Fruit fly (Drosophila melanogaster): ENCODE results near the gene CG12355.
A peak's percentile ranks its signal among the peaks of the same experiment; 100 is the strongest.

Gene CG12355

DNA sequence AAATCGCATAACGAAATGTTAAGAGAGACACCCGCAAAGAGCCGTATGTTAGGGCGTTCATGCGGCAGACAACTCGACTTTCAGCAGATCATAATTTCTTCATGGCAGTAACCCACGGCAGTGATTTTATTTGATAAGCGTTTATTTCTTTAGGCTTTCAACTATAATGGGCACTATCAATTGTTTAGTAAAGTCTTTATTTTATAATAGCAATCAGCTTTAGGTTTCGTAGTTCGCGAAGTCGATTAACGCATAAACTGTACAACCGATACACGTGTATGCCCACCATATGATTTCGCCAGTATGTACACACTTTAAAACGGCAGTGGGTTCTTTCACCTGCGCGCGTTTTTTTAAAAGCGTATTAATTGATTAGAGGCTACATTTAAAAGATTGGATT lies 12.9 kb upstream of the CG12355 start, which contains the start of gene CG7841 (continued):
- TF ChIP-seq Fer2 (tag; optimal IDR thresholded peaks at IDR 0.05) (peak; percentile 96), Stat92E (GFP tag; optimal IDR thresholded peaks at IDR 0.05) (peak in 1 of 3 experiments; percentile 95), CG3281 (GFP tag; optimal IDR thresholded peaks at IDR 0.05) (peak; percentile 99), slp2 (GFP tag; optimal IDR thresholded peaks at IDR 0.05) (peak; percentile 92), ac (GFP tag; optimal IDR thresholded peaks at IDR 0.05) (peak; percentile 95), CG6765 (GFP tag; optimal IDR thresholded peaks at IDR 0.05) (peak; percentile 98), HHEX (GFP tag; optimal IDR thresholded peaks at IDR 0.05) (peak; percentile 98), CkIIα-i1 (GFP tag; IDR thresholded peaks at IDR 0.05) (no peak), D19A (tag; optimal IDR thresholded peaks at IDR 0.05) (peak; percentile 97), CG14965 (GFP tag; optimal IDR thresholded peaks at IDR 0.05; ENCODE audit: borderline replicate concordance) (peak; percentile 84), CG18764 (GFP tag; optimal IDR thresholded peaks at IDR 0.05) (peak; percentile 94), gce (GFP tag; IDR thresholded peaks at IDR 0.05) (peak; percentile 94; the same call in 2 of the 3 replicates), CG1603 (tag; optimal IDR thresholded peaks at IDR 0.05) (peak; percentile 97), CG7839 (tag; optimal IDR thresholded peaks at IDR 0.05) (peak; percentile 98), CG10543 (GFP tag; optimal IDR thresholded peaks at IDR 0.05) (peak; percentile 99), Oaz (GFP tag; IDR thresholded peaks at IDR 0.05) (peak; percentile 93), CG15601 (tag; optimal IDR thresholded peaks at IDR 0.05) (peak; percentile 97), Atf3 (GFP tag; optimal IDR thresholded peaks at IDR 0.05) (peak; percentile 94), Spps (tag; optimal IDR thresholded peaks at IDR 0.05) (peak; percentile 98), CG15073 (GFP tag; optimal IDR thresholded peaks at IDR 0.05) (peak; percentile 61), Hr3 (GFP tag; optimal IDR thresholded peaks at IDR 0.05) (peak; percentile 92), mam (GFP tag; optimal IDR thresholded peaks at IDR 0.05) (peak; percentile 96), HLH4C (GFP tag; IDR thresholded peaks at IDR 0.05; ENCODE audit: partially characterized antibody) (no peak), CG10274 (GFP tag; optimal IDR thresholded peaks at IDR 0.05) (peak; percentile 91), tup (GFP tag; optimal IDR thresholded peaks at IDR 0.05) (peak; percentile 96), Vsx1 (GFP tag; optimal IDR thresholded peaks at IDR 0.05) (peak; percentile 95), CG4854 (GFP tag; optimal IDR thresholded peaks at IDR 0.05) (peak; percentile 97), CG8359 (GFP tag; optimal IDR thresholded peaks at IDR 0.05; ENCODE audit: borderline replicate concordance) (peak; percentile 92), ERR (GFP tag; optimal IDR thresholded peaks at IDR 0.05) (peak; percentile 97), CG15514 (GFP tag; optimal IDR thresholded peaks at IDR 0.05) (peak; percentile 95), CG3065 (GFP tag; optimal IDR thresholded peaks at IDR 0.05) (peak; percentile 92), CG7372 (GFP tag; IDR thresholded peaks at IDR 0.05) (peak; percentile 95), chif (GFP tag; optimal IDR thresholded peaks at IDR 0.05) (peak; percentile 97 to 98), fu2 (GFP tag; optimal IDR thresholded peaks at IDR 0.05) (peak; percentile 94), sr (GFP tag; IDR thresholded peaks at IDR 0.05) (peak; percentile 89; the same call in 2 of the 3 replicates), wek (GFP tag; optimal IDR thresholded peaks at IDR 0.05) (peak; percentile 95), CG7963 (GFP tag; IDR thresholded peaks at IDR 0.05; ENCODE audit: partially characterized antibody) (no peak), Dll (GFP tag; IDR thresholded peaks at IDR 0.05; ENCODE audit: partially characterized antibody) (0 out of 4 replicates have a peak, but pooled peaks have one; percentile 24), tll (GFP tag; optimal IDR thresholded peaks at IDR 0.05) (peak in 1 of 2 experiments; percentile 5), CG5245 (GFP tag; optimal IDR thresholded peaks at IDR 0.05) (peak; percentile 95), Chrac-16 (GFP tag; optimal IDR thresholded peaks at IDR 0.05) (peak; percentile 96), CG13775 (GFP tag; optimal IDR thresholded peaks at IDR 0.05) (peak; percentile 98), CrebB (tag; optimal IDR thresholded peaks at IDR 0.05) (peak; percentile 99), nmo (GFP tag; optimal IDR thresholded peaks at IDR 0.05) (peak; percentile 98), grn (GFP tag; optimal IDR thresholded peaks at IDR 0.05) (peak; percentile 87), ase (GFP tag; IDR thresholded peaks at IDR 0.05) (no peak; the same call in 2 of the 3 replicates), cas (GFP tag; IDR thresholded peaks at IDR 0.05) (peak; percentile 92; the same call in 1 of the 2 replicates), gsb (GFP tag; IDR thresholded peaks at IDR 0.05) (peak; percentile 88), lab (GFP tag; optimal IDR thresholded peaks at IDR 0.05) (peak; percentile 99)
